Worm (Caenorhabditis elegans): ENCODE data around the gene F58A4.6.

Gene F58A4.6

DNA sequence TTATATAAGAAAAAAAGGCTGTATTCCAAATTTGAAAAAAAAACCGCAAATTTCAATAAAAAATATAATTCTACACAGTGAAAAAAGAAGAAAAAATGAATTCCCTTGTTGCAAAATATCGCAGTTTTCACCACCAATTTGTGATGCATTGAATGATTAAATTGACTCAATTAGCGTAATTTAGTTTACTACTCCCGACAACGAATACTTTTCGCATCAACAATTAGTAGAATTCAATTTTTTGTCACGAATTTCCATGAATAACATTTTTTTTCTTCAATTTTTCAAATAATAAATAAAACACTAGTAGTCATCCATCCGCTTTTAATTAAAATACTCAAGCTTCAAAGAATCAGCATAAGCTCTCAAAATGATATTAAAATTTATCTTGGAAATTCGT is 29.0 kb upstream of the F58A4.6 start:
- TF ChIP-seq elt-2 (tag; optimal IDR thresholded peaks at IDR 0.05) (no peak), unc-62 (GFP tag; optimal IDR thresholded peaks at IDR 0.05) (no peak), snu-23 (GFP tag; optimal IDR thresholded peaks at IDR 0.05) (no peak), pax-3 (tag; optimal IDR thresholded peaks at IDR 0.05) (no peak), irx-1 (tag; optimal IDR thresholded peaks at IDR 0.05) (no peak), blmp-1 (tag; optimal IDR thresholded peaks at IDR 0.05) (no peak), nhr-11 (tag; optimal IDR thresholded peaks at IDR 0.05) (no peak), lin-14 (GFP tag; optimal IDR thresholded peaks at IDR 0.05) (peak; percentile 72), lir-3 (tag; optimal IDR thresholded peaks at IDR 0.05; ENCODE audit: poor library complexity) (no peak), ceh-90 (tag; optimal IDR thresholded peaks at IDR 0.05) (no peak), zag-1 (tag; optimal IDR thresholded peaks at IDR 0.05) (peak; percentile 6), egl-13 (tag; optimal IDR thresholded peaks at IDR 0.05) (no peak), C34B4.2 (tag; optimal IDR thresholded peaks at IDR 0.05) (no peak), lsy-2 (tag; optimal IDR thresholded peaks at IDR 0.05) (peak; percentile 5 to 29), unc-130 (tag; optimal IDR thresholded peaks at IDR 0.05) (no peak), sptf-1 (tag; optimal IDR thresholded peaks at IDR 0.05) (no peak), nhr-77 (tag; optimal IDR thresholded peaks at IDR 0.05) (no peak), ceh-8 (GFP tag; optimal IDR thresholded peaks at IDR 0.05) (peak; percentile 94), efl-1 (optimal IDR thresholded peaks at IDR 0.05) (no peak), efl-1 (GFP tag; optimal IDR thresholded peaks at IDR 0.05 in 1 of 2) (no peak), skn-1 (tag; optimal IDR thresholded peaks at IDR 0.05) (no peak), vab-15 (tag; optimal IDR thresholded peaks at IDR 0.05) (no peak), nhr-12 (tag; optimal IDR thresholded peaks at IDR 0.05) (no peak), hpl-2 (GFP tag; optimal IDR thresholded peaks at IDR 0.05) (no peak), pqm-1 (tag; optimal IDR thresholded peaks at IDR 0.05) (no peak), tbx-2 (tag; optimal IDR thresholded peaks at IDR 0.05) (no peak), nhr-85 (tag) (no peak), lin-35 (GFP tag; optimal IDR thresholded peaks at IDR 0.05) (no peak), lin-39 (tag; optimal IDR thresholded peaks at IDR 0.05) (no peak), fkh-4 (tag; optimal IDR thresholded peaks at IDR 0.05; ENCODE audit: borderline replicate concordance) (no peak), ces-1 (GFP tag; optimal IDR thresholded peaks at IDR 0.05) (no peak), dpl-1 (GFP tag; optimal IDR thresholded peaks at IDR 0.05) (no peak), elt-3 (tag; optimal IDR thresholded peaks at IDR 0.05) (no peak), nhr-237 (tag; optimal IDR thresholded peaks at IDR 0.05) (no peak), fkh-10 (GFP tag; optimal IDR thresholded peaks at IDR 0.05) (no peak), mef-2 (tag; optimal IDR thresholded peaks at IDR 0.05) (no peak), xbp-1 (tag; optimal IDR thresholded peaks at IDR 0.05) (no peak), aha-1 (tag; optimal IDR thresholded peaks at IDR 0.05) (no peak), nhr-19 (GFP tag; conservative IDR thresholded peaks at IDR 0.05) (no peak), nhr-71 (tag; optimal IDR thresholded peaks at IDR 0.05) (peak; percentile 52), alr-1 (tag; optimal IDR thresholded peaks at IDR 0.05; ENCODE audit: borderline replicate concordance) (no peak), fkh-8 (tag; optimal IDR thresholded peaks at IDR 0.05) (peak; percentile 38), C04F5.9 (tag; optimal IDR thresholded peaks at IDR 0.05) (no peak), ceh-63 (GFP tag; optimal IDR thresholded peaks at IDR 0.05) (no peak), F16B12.6 (tag; optimal IDR thresholded peaks at IDR 0.05) (no peak), nhr-20 (tag; optimal IDR thresholded peaks at IDR 0.05) (no peak), swsn-7 (tag; optimal IDR thresholded peaks at IDR 0.05) (no peak), tlp-1 (tag; optimal IDR thresholded peaks at IDR 0.05) (no peak), nhr-47 (tag; optimal IDR thresholded peaks at IDR 0.05) (peak; percentile 36), pag-3 (tag; optimal IDR thresholded peaks at IDR 0.05; ENCODE audit: borderline replicate concordance, insufficient read depth) (no peak), unc-86 (tag; optimal IDR thresholded peaks at IDR 0.05) (no peak), ztf-4 (tag; optimal IDR thresholded peaks at IDR 0.05) (no peak), aly-2 (tag; optimal IDR thresholded peaks at IDR 0.05) (no peak), zip-4 (GFP tag; optimal IDR thresholded peaks at IDR 0.05) (no peak), sox-4 (tag; optimal IDR thresholded peaks at IDR 0.05) (no peak)
